Fruit fly (Drosophila melanogaster) whole organism, embryonic: ENCODE measurements around the gene MtnD.
A peak's percentile ranks its signal among the peaks of the same experiment; 100 is the strongest.

ENCODE experiments used
- Abd-B ChIP-seq: fragments of 200-800 bp; sonication (Bioruptor generic); optimal IDR thresholded peaks from 2 replicates; lab custom pipeline; 2018; ENCODE audit warnings: missing biosample characterization, mild to moderate bottlenecking, missing genetic modification characterization, moderate library complexity
- Adf1 ChIP-seq: fragments of 200-800 bp; sonication (Bioruptor generic); IDR thresholded peaks from 2 replicates; pipeline ENCODE4 v1.3.6; 2022; ENCODE audit warnings: missing biosample characterization, missing genetic modification characterization
- C15 ChIP-seq: fragments of 200-800 bp; sonication (Bioruptor generic); IDR thresholded peaks from 3 replicates; pipeline ENCODE4 v1.3.6; 2022; ENCODE audit warnings: missing biosample characterization, missing genetic modification characterization
- CG11560 ChIP-seq: fragments of 200-800 bp; sonication (Bioruptor generic); IDR thresholded peaks from 3 replicates; pipeline ENCODE4 v1.3.6; 2022; ENCODE audit warnings: missing biosample characterization, missing genetic modification characterization
- CG11695 ChIP-seq: fragments of 200-800 bp; sonication (Bioruptor generic); IDR thresholded peaks from 3 replicates; pipeline ENCODE4 v1.3.6; 2022; ENCODE audit warnings: missing biosample characterization, missing genetic modification characterization
- CG11723 ChIP-seq: fragments of 200-800 bp; sonication (Bioruptor generic); optimal IDR thresholded peaks from 2 replicates; lab custom pipeline; 2017; ENCODE audit warnings: missing biosample characterization, mild to moderate bottlenecking, missing genetic modification characterization
- CG12219 ChIP-seq: fragments of 200-800 bp; sonication (Bioruptor generic); optimal IDR thresholded peaks from 3 replicates; lab custom pipeline; 2018; ENCODE audit warnings: missing biosample characterization, mild to moderate bottlenecking, missing genetic modification characterization
- CG14965 ChIP-seq: fragments of 200-800 bp; sonication (Bioruptor generic); optimal IDR thresholded peaks from 2 replicates; lab custom pipeline; 2016; ENCODE audit warnings: missing biosample characterization, missing genetic modification characterization, borderline replicate concordance
- CG17186 ChIP-seq: fragments of 200-800 bp; sonication (Bioruptor generic); optimal IDR thresholded peaks from 3 replicates; lab custom pipeline; 2017; ENCODE audit warnings: missing biosample characterization, missing genetic modification reagents, missing genetic modification characterization
- CG17328 ChIP-seq: fragments of 200-800 bp; sonication (Bioruptor generic); IDR thresholded peaks from 2 replicates; pipeline ENCODE4 v1.3.6; 2022; ENCODE audit warnings: missing biosample characterization, missing genetic modification characterization
- CG17385 ChIP-seq: fragments of 200-800 bp; sonication (Bioruptor generic); optimal IDR thresholded peaks from 3 replicates; lab custom pipeline; 2018; ENCODE audit warnings: missing biosample characterization, mild to moderate bottlenecking, missing genetic modification characterization
- CG17829 ChIP-seq: fragments of 200-800 bp; optimal IDR thresholded peaks from 2 replicates; lab custom pipeline; 2019; ENCODE audit warnings: missing biosample characterization, mild to moderate bottlenecking, missing genetic modification characterization, moderate library complexity
- CG8290 ChIP-seq, 3 experiments: fragments of 200-800 bp; sonication (Bioruptor generic); optimal IDR thresholded peaks; 2 replicates each; lab custom pipeline; 2016 to 2019; ENCODE audit warnings: missing biosample characterization in 3 of 3, missing genetic modification characterization in 3 of 3, mild to moderate bottlenecking in 2 of 3, moderate library complexity in 1 of 3
- CG8388 ChIP-seq: fragments of 200-800 bp; sonication (Bioruptor generic); optimal IDR thresholded peaks from 2 replicates; lab custom pipeline; 2019; ENCODE audit warnings: missing biosample characterization, mild to moderate bottlenecking, missing genetic modification characterization, moderate library complexity
- CHES-1-like ChIP-seq: fragments of 200-800 bp; sonication (Bioruptor generic); optimal IDR thresholded peaks from 2 replicates; lab custom pipeline; 2016; ENCODE audit warnings: missing biosample characterization, missing genetic modification characterization
- ERR ChIP-seq: fragments of 200-800 bp; sonication (Bioruptor generic); optimal IDR thresholded peaks from 2 replicates; lab custom pipeline; 2016; ENCODE audit warnings: missing biosample characterization, missing genetic modification characterization
- Gsc ChIP-seq: fragments of 200-800 bp; sonication (Bioruptor generic); IDR thresholded peaks from 2 replicates; pipeline ENCODE4 v1.3.6; 2022; ENCODE audit warnings: missing biosample characterization, missing genetic modification characterization
- Hr3 ChIP-seq: fragments of 200-800 bp; sonication (Bioruptor generic); optimal IDR thresholded peaks from 3 replicates; lab custom pipeline; 2016; ENCODE audit warnings: missing biosample characterization, missing genetic modification characterization
- Hr39 ChIP-seq: fragments of >200 bp; optimal IDR thresholded peaks from 2 replicates; lab custom pipeline; 2017
- Jarid2 ChIP-seq: fragments of 200-800 bp; sonication (Bioruptor generic); optimal IDR thresholded peaks from 3 replicates; lab custom pipeline; 2017; ENCODE audit warnings: mild to moderate bottlenecking, missing biosample characterization, missing genetic modification reagents, missing genetic modification characterization
- amos ChIP-seq: fragments of 200-800 bp; sonication (Bioruptor generic); IDR thresholded peaks from 2 replicates; pipeline ENCODE4 v1.3.6; 2022; ENCODE audit warnings: missing biosample characterization, missing genetic modification characterization; ENCODE audit not compliant: partially characterized antibody
- bowl ChIP-seq: fragments of 200-800 bp; sonication (Bioruptor generic); IDR thresholded peaks from 2 replicates; pipeline ENCODE4 v1.3.6; 2022; ENCODE audit warnings: missing biosample characterization, missing genetic modification characterization
- chif ChIP-seq, 2 experiments: fragments of 200-800 bp; sonication (Bioruptor generic); optimal IDR thresholded peaks; 3 replicates each; lab custom pipeline; 2016; ENCODE audit warnings: missing biosample characterization in 2 of 2, missing genetic modification characterization in 2 of 2
- danr ChIP-seq: fragments of 200-800 bp; sonication (Bioruptor generic); IDR thresholded peaks from 2 replicates; pipeline ENCODE4 v1.3.6; 2022; ENCODE audit warnings: missing biosample characterization, missing genetic modification characterization
- emc ChIP-seq: fragments of 200-800 bp; sonication (Bioruptor generic); optimal IDR thresholded peaks from 2 replicates; lab custom pipeline; 2016; ENCODE audit warnings: missing biosample characterization, missing genetic modification characterization
- eve ChIP-seq, 2 experiments: fragments of >200 bp; optimal IDR thresholded peaks; 2 replicates each; lab custom pipeline; 2017; ENCODE audit warnings: missing biosample characterization in 2 of 2, missing genetic modification characterization in 2 of 2
- eyg ChIP-seq: fragments of 200-800 bp; sonication (Bioruptor generic); optimal IDR thresholded peaks from 3 replicates; lab custom pipeline; 2016; ENCODE audit warnings: missing biosample characterization, missing genetic modification characterization
- fu2 ChIP-seq: fragments of 200-800 bp; sonication (Bioruptor generic); optimal IDR thresholded peaks from 2 replicates; lab custom pipeline; 2016; ENCODE audit warnings: missing biosample characterization, missing genetic modification characterization
- hb ChIP-seq: fragments of 200-800 bp; sonication (Bioruptor generic); IDR thresholded peaks from 3 replicates; pipeline ENCODE4 v1.3.6; 2022; ENCODE audit warnings: missing biosample characterization, missing genetic modification characterization; ENCODE audit not compliant: partially characterized antibody
- hbn ChIP-seq: fragments of 200-800 bp; sonication (Bioruptor generic); IDR thresholded peaks from 2 replicates; pipeline ENCODE4 v1.3.6; 2022; ENCODE audit warnings: missing biosample characterization, missing genetic modification characterization; ENCODE audit not compliant: partially characterized antibody
- her ChIP-seq: fragments of 200-800 bp; sonication (Bioruptor generic); optimal IDR thresholded peaks from 2 replicates; lab custom pipeline; 2016; ENCODE audit warnings: missing biosample characterization, missing genetic modification characterization
- kni ChIP-seq: fragments of 200-800 bp; sonication (Bioruptor generic); optimal IDR thresholded peaks from 3 replicates; lab custom pipeline; 2017; ENCODE audit warnings: mild to moderate bottlenecking, missing biosample characterization, missing genetic modification reagents, missing genetic modification characterization
- knrl ChIP-seq: fragments of 200-800 bp; sonication (Bioruptor generic); IDR thresholded peaks from 3 replicates; pipeline ENCODE4 v1.3.6; 2022; ENCODE audit warnings: missing biosample characterization, missing genetic modification characterization; ENCODE audit not compliant: partially characterized antibody
- lab ChIP-seq: fragments of 200-800 bp; sonication (Bioruptor generic); optimal IDR thresholded peaks from 3 replicates; lab custom pipeline; 2017; ENCODE audit warnings: missing biosample characterization, missing genetic modification characterization, mild to moderate bottlenecking, moderate library complexity, missing genetic modification reagents
- mam ChIP-seq: fragments of 200-800 bp; sonication (Bioruptor generic); optimal IDR thresholded peaks from 3 replicates; lab custom pipeline; 2016; ENCODE audit warnings: missing biosample characterization, missing genetic modification characterization
- mirr ChIP-seq: fragments of 200-800 bp; sonication (Bioruptor generic); optimal IDR thresholded peaks from 3 replicates; lab custom pipeline; 2018; ENCODE audit warnings: missing biosample characterization, mild to moderate bottlenecking, missing genetic modification characterization
- p53 ChIP-seq: fragments of 200-800 bp; sonication (Bioruptor generic); optimal IDR thresholded peaks from 2 replicates; lab custom pipeline; 2016; ENCODE audit warnings: missing biosample characterization, missing genetic modification characterization
- pho ChIP-seq: fragments of 200-800 bp; sonication (Bioruptor generic); optimal IDR thresholded peaks from 2 replicates; lab custom pipeline; 2016; ENCODE audit warnings: missing biosample characterization, missing genetic modification characterization
- repo ChIP-seq: fragments of 200-800 bp; sonication (Bioruptor generic); optimal IDR thresholded peaks from 2 replicates; lab custom pipeline; 2016; ENCODE audit warnings: missing biosample characterization, missing genetic modification characterization
- run ChIP-seq: fragments of 200-800 bp; sonication (Bioruptor generic); optimal IDR thresholded peaks from 3 replicates; lab custom pipeline; 2018; ENCODE audit warnings: missing biosample characterization, mild to moderate bottlenecking, missing genetic modification characterization
- sim ChIP-seq: fragments of 200-800 bp; sonication (Bioruptor generic); IDR thresholded peaks from 2 replicates; pipeline ENCODE4 v1.3.6; 2022; ENCODE audit warnings: missing biosample characterization, missing genetic modification characterization
- sisA ChIP-seq: fragments of 200-800 bp; sonication (Bioruptor generic); IDR thresholded peaks from 2 replicates; pipeline ENCODE4 v1.3.6; 2022; ENCODE audit warnings: missing biosample characterization, missing genetic modification characterization
- slp2 ChIP-seq: fragments of 200-800 bp; sonication (Bioruptor generic); optimal IDR thresholded peaks from 2 replicates; lab custom pipeline; 2016; ENCODE audit warnings: missing biosample characterization, missing genetic modification characterization
- sug ChIP-seq: fragments of 200-800 bp; optimal IDR thresholded peaks from 2 replicates; lab custom pipeline; 2019; ENCODE audit warnings: missing biosample characterization, mild to moderate bottlenecking, missing genetic modification characterization, moderate library complexity
- tap ChIP-seq: fragments of 200-800 bp; optimal IDR thresholded peaks from 3 replicates; lab custom pipeline; 2019; ENCODE audit warnings: missing biosample characterization, mild to moderate bottlenecking, missing genetic modification characterization, moderate library complexity
- tin ChIP-seq: fragments of 200-800 bp; sonication (Bioruptor generic); optimal IDR thresholded peaks from 3 replicates; lab custom pipeline; 2016; ENCODE audit warnings: missing biosample characterization, missing genetic modification characterization
- usp ChIP-seq: fragments of >200 bp; optimal IDR thresholded peaks from 2 replicates; lab custom pipeline; 2017; ENCODE audit warnings: missing biosample characterization, missing genetic modification characterization

The MtnD gene

DNA sequence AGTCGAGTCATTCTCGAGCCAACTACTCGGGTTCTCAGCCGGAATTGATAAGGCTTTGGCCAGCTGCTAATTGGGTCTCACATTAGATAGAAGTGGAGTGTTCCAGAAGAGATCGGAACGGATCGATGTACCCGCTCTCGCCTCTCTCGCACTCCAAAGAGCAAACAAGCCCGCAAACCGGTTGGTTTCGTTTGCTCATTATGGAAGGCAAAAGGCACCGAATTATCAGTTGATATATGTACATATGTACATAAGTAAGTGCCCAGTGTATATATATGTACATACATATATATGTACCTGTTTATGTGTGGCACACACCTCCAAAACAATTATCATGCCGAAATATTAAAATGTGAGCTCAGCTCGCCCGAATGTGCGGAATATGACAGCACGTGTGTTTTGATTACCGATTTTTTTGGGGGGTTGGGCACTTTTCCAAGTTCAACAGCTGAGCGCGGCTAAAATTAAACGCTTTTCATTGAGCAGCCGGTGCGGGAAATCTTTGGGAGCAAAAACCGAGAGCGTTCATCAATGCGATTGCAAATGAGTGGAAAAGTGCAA is 21.0 kb downstream of the MtnD start (continued):
- TF ChIP-seq pho (GFP tag; lab: Kevin White, UChicago) (no peak), CG17385 (no peak)

DNA sequence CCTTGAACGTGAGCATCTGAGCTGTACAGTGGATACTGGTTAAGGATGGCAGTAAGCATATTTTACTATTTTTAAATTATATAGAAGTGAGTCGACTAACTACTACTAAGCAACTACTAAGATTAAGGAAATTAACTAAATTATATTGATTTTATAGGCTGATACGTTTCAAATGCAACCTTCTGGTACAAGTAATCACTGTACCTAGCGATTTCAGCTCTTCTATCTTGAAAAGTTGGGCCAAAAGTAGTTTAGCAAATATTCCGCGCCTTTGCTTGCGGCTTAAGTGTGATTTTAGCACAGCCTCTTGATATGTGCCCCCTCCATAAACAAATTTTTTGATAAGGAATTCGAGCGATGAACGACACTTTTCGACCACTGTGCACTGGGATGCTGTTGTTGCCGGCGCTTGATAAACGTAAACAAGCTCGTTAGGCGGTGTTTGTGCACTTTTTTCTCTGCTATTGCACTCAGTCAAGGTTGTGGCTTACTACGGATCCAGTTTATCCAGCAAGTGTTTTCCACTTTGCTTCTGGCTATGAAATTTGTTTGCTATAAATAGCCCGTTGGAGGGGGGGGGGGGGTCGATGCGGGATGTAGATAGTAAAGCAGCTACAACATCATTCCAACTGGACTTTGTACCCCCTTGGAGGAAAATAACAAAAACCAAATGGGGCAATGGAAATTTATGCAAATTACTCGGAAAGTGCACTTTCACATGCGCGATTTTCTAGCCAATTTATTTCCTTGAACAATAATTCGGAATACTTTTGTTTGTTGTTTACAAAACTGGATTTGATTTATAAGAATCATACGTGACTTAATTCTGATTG is 21.7 kb downstream of the MtnD start:
- TF ChIP-seq CHES-1-like (no peak), C15 (GFP tag; lab: Robert Waterston, UW) (0 out of 3 replicates have a peak, but pooled peaks have one; percentile 54), sim (GFP tag; lab: Robert Waterston, UW) (no peak), kni (no peak), run (tag; lab: Kevin White, UChicago) (no peak), hb (GFP tag; lab: Robert Waterston, UW) (no peak), bowl (GFP tag; lab: Robert Waterston, UW) (peak; percentile 43; the same call in 1 of the 2 replicates), lab (GFP tag; lab: Kevin White, UChicago) (peak; percentile 87), slp2 (GFP tag; lab: Kevin White, UChicago) (peak; percentile 1), her (no peak), sug (tag; lab: Kevin White, UChicago) (peak; percentile 35), CG8290 (GFP tag; optimal IDR thresholded peaks at IDR 0.05; lab: Kevin White, UChicago) (no peak), CG8290 (tag; optimal IDR thresholded peaks at IDR 0.05; lab: Kevin White, UChicago) (no peak), tap (tag; lab: Kevin White, UChicago) (peak; percentile 65), Adf1 (GFP tag; lab: Robert Waterston, UW) (no peak; the same call in 1 of the 2 replicates), CG14965 (GFP tag; lab: Kevin White, UChicago) (no peak), eve (GFP tag; optimal IDR thresholded peaks at IDR 0.05; lab: Kevin White, UChicago) (no peak), Abd-B (GFP tag; lab: Kevin White, UChicago) (peak; percentile 52), sisA (GFP tag; lab: Robert Waterston, UW) (peak; percentile 74), CG17829 (tag; lab: Kevin White, UChicago) (peak; percentile 41), CG11695 (peak; percentile 79), eyg (GFP tag; lab: Kevin White, UChicago) (no peak), usp (GFP tag; lab: Kevin White, UChicago) (no peak), fu2 (GFP tag; lab: Kevin White, UChicago) (peak; percentile 7), Hr3 (GFP tag; lab: Kevin White, UChicago) (peak; percentile 44), CG11723 (GFP tag; lab: Kevin White, UChicago) (peak; percentile 26), CG17328 (GFP tag; lab: Robert Waterston, UW) (peak; percentile 62), danr (GFP tag; lab: Robert Waterston, UW) (peak; percentile 68), CG11560 (tag; lab: Robert Waterston, UW) (peak; percentile 70; the same call in 2 of the 3 replicates), Hr39 (lab: Kevin White, UChicago) (no peak), Gsc (no peak), CG8388 (GFP tag; lab: Kevin White, UChicago) (no peak), hbn (GFP tag; lab: Robert Waterston, UW) (no peak), CG17186 (no peak), amos (GFP tag; lab: Robert Waterston, UW) (no peak; the same call in 1 of the 2 replicates), mirr (no peak), emc (no peak), Jarid2 (peak; percentile 8), ERR (GFP tag; lab: Kevin White, UChicago) (peak; percentile 7), CG12219 (GFP tag; lab: Kevin White, UChicago) (no peak), chif (GFP tag; optimal IDR thresholded peaks at IDR 0.05; lab: Kevin White, UChicago) (no peak), p53 (GFP tag; lab: Kevin White, UChicago) (no peak), knrl (no peak), repo (GFP tag; lab: Kevin White, UChicago) (no peak), mam (peak; percentile 65), tin (GFP tag; lab: Kevin White, UChicago) (peak; percentile 52)
